Fruit fly (Drosophila melanogaster) whole organism, adult: Measurements from ENCODE around the gene CG13457.
A peak's percentile ranks its signal among the peaks of the same experiment; 100 is the strongest.

Experiments
- CG11617 ChIP-seq: fragments of 200-800 bp; sonication (Bioruptor generic); optimal IDR thresholded peaks from 2 replicates; lab custom pipeline; 2017; ENCODE audit warnings: mild to moderate bottlenecking, missing biosample characterization, missing genetic modification reagents, missing genetic modification characterization
- CG12768 ChIP-seq: fragments of 200-800 bp; sonication (Bioruptor generic); optimal IDR thresholded peaks from 2 replicates; lab custom pipeline; 2017; ENCODE audit warnings: missing biosample characterization, missing genetic modification characterization, mild to moderate bottlenecking, moderate library complexity, missing genetic modification reagents
- CG14711 ChIP-seq: fragments of 200-800 bp; sonication (Bioruptor generic); optimal IDR thresholded peaks from 2 replicates; lab custom pipeline; 2018; ENCODE audit warnings: missing biosample characterization, mild to moderate bottlenecking, missing genetic modification characterization, moderate library complexity
- CG1620 ChIP-seq: fragments of 200-800 bp; sonication (Bioruptor generic); optimal IDR thresholded peaks from 2 replicates; lab custom pipeline; 2016; ENCODE audit warnings: missing biosample characterization, missing genetic modification characterization
- CG33017 ChIP-seq: fragments of 200-800 bp; sonication (Bioruptor generic); optimal IDR thresholded peaks from 2 replicates; lab custom pipeline; 2018; ENCODE audit warnings: missing biosample characterization, mild to moderate bottlenecking, missing genetic modification characterization, moderate library complexity
- CG5204 ChIP-seq: fragments of 200-800 bp; sonication (Bioruptor generic); optimal IDR thresholded peaks from 2 replicates; lab custom pipeline; 2016; ENCODE audit warnings: missing biosample characterization, missing genetic modification characterization
- CG7045 ChIP-seq: fragments of 200-800 bp; sonication (Bioruptor generic); optimal IDR thresholded peaks from 2 replicates; lab custom pipeline; 2017; ENCODE audit warnings: missing biosample characterization, mild to moderate bottlenecking, missing genetic modification characterization
- CG7101 ChIP-seq: fragments of 200-800 bp; sonication (Bioruptor generic); optimal IDR thresholded peaks from 2 replicates; lab custom pipeline; 2018; ENCODE audit warnings: missing biosample characterization, mild to moderate bottlenecking, missing genetic modification characterization, moderate library complexity
- Clk ChIP-seq: fragments of 200-800 bp; sonication (Bioruptor generic); optimal IDR thresholded peaks from 2 replicates; lab custom pipeline; 2017; ENCODE audit warnings: missing biosample characterization, missing genetic modification characterization
- Crg-1 ChIP-seq: fragments of 200-800 bp; sonication (Bioruptor generic); optimal IDR thresholded peaks from 2 replicates; lab custom pipeline; 2016; ENCODE audit warnings: missing biosample characterization, missing genetic modification characterization
- Hr96 ChIP-seq: fragments of 200-800 bp; sonication (Bioruptor generic); optimal IDR thresholded peaks from 2 replicates; lab custom pipeline; 2016; ENCODE audit warnings: missing biosample characterization, missing genetic modification characterization
- Mnt ChIP-seq: fragments of 200-800 bp; sonication (Bioruptor generic); optimal IDR thresholded peaks from 2 replicates; lab custom pipeline; 2016; ENCODE audit warnings: missing biosample characterization, mild to moderate bottlenecking, missing genetic modification characterization
- bab1 ChIP-seq: fragments of 200-800 bp; sonication (Bioruptor generic); optimal IDR thresholded peaks from 3 replicates; lab custom pipeline; 2019; ENCODE audit warnings: missing biosample characterization, mild to moderate bottlenecking, missing genetic modification characterization, moderate library complexity
- cic ChIP-seq: fragments of 200-800 bp; sonication (Bioruptor generic); optimal IDR thresholded peaks from 2 replicates; lab custom pipeline; 2017; ENCODE audit warnings: missing biosample characterization, mild to moderate bottlenecking, missing genetic modification characterization, moderate library complexity
- cnc ChIP-seq, 2 experiments: fragments of >200 bp; optimal IDR thresholded peaks; 2 replicates each; lab custom pipeline; 2017
- kay ChIP-seq: fragments of 200-800 bp; sonication (Bioruptor generic); peaks from one replicate; lab custom pipeline; 2016; ENCODE audit warnings: missing biosample characterization, missing genetic modification characterization, borderline replicate concordance
- ovo ChIP-seq: fragments of 200-800 bp; sonication (Bioruptor generic); optimal IDR thresholded peaks from 2 replicates; lab custom pipeline; 2016; ENCODE audit warnings: missing biosample characterization, missing genetic modification characterization
- pad ChIP-seq: fragments of 200-800 bp; sonication (Bioruptor generic); optimal IDR thresholded peaks from 3 replicates; lab custom pipeline; 2017; ENCODE audit warnings: missing biosample characterization, missing genetic modification characterization, mild to moderate bottlenecking, moderate library complexity, missing genetic modification reagents
- tj ChIP-seq: fragments of 200-800 bp; sonication (Bioruptor generic); optimal IDR thresholded peaks from 3 replicates; lab custom pipeline; 2017; ENCODE audit warnings: missing biosample characterization, mild to moderate bottlenecking, missing genetic modification characterization, moderate library complexity
- toe ChIP-seq: fragments of 200-800 bp; sonication (Bioruptor generic); optimal IDR thresholded peaks from 2 replicates; lab custom pipeline; 2016; ENCODE audit warnings: missing biosample characterization, missing genetic modification characterization

The CG13457 gene

DNA sequence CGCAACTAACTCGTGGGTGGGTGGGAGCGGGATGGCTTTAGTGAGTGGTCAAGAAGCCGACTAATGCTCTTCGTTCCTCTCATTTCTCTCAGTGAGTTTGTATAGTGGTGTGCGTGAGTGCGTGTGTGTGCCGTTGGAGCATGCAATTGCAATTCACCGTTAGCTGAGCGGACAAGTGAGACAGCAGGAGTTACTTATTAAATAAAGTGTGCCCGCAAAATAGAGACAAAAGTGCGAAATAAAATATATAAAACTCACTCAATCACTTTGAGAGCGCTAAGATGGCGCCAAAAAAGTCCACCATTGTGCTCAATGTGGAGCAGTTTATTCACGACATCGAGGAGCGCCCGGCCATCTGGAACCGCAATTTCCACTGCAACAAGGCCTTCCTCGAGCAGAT, 22.7 kb downstream of the CG13457 start:
- TF ChIP-seq cic (GFP tag; lab: Kevin White, UChicago) (no peak), Hr96 (GFP tag; lab: Kevin White, UChicago) (no peak), CG12768 (GFP tag; lab: Kevin White, UChicago) (no peak), CG5204 (GFP tag; lab: Kevin White, UChicago) (no peak), tj (GFP tag; lab: Kevin White, UChicago) (no peak), pad (GFP tag; lab: Kevin White, UChicago) (peak; percentile 24), bab1 (GFP tag; lab: Kevin White, UChicago) (no peak), CG7101 (no peak), ovo (GFP tag; lab: Kevin White, UChicago) (peak; percentile 45), CG7045 (GFP tag; lab: Kevin White, UChicago) (no peak)

dm6 chr3L:15107776-15108379, 23.3 kb downstream of the CG13457 start:
- TF ChIP-seq cnc (optimal IDR thresholded peaks at IDR 0.05; lab: Kevin White, UChicago): no peak
- peak; percentile 7 for TF ChIP-seq Hr96 (GFP tag; lab: Kevin White, UChicago)
- TF ChIP-seq CG12768 (GFP tag; lab: Kevin White, UChicago): no peak
- peak; percentile 60 for TF ChIP-seq CG14711 (tag; lab: Kevin White, UChicago)
- no peak for TF ChIP-seq ovo (GFP tag; lab: Kevin White, UChicago)
- peak; percentile 24 for TF ChIP-seq CG7045 (GFP tag; lab: Kevin White, UChicago)
- no peak for TF ChIP-seq cic (GFP tag; lab: Kevin White, UChicago)
- TF ChIP-seq Mnt (GFP tag; lab: Kevin White, UChicago): no peak
- peak; percentile 52 for TF ChIP-seq bab1 (GFP tag; lab: Kevin White, UChicago)
- TF ChIP-seq pad (GFP tag; lab: Kevin White, UChicago): peak; percentile 66
- peak; percentile 31 for TF ChIP-seq kay (GFP tag; lab: Kevin White, UChicago)
- no peak for TF ChIP-seq CG1620
- TF ChIP-seq CG33017 (tag; lab: Kevin White, UChicago): peak; percentile 19
- peak; percentile 64 for TF ChIP-seq CG7101
- TF ChIP-seq CG11617 (GFP tag; lab: Kevin White, UChicago): peak; percentile 63
- TF ChIP-seq tj (GFP tag; lab: Kevin White, UChicago): peak; percentile 5
- no peak for TF ChIP-seq Crg-1 (GFP tag; lab: Kevin White, UChicago)
- TF ChIP-seq CG5204 (GFP tag; lab: Kevin White, UChicago): peak; percentile 7
- no peak for TF ChIP-seq Clk (GFP tag; lab: Kevin White, UChicago)
- TF ChIP-seq toe: peak; percentile 10

DNA sequence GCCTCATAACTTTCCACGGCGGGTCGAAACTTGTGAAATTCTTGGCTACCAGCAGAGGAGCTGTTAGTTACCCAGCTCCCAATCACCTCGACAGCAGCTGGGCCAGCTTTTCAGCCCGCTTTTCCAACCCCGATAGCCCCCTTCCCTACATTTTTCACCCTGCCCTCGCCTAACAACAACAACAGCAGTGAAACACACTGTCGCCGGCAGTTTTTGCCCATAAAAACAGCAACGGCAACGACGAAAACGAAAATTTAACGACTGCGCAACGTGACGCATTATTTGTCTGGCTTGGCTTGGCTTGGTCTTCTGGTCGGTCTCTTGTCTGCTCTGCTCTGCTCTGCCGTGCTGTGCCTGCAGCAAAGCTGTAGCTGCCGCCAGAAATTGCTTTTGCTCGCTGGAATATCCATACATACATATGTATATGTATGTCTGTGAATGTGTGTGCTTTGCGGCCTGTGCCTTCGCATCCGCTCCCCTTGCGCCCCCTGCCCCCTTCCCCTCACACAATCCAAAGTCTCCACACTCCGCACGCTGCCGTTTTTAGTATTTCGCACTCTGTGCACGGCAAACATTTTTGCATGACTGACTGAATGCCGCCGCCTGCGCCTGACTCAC, 23.9 kb downstream of the CG13457 start:
- TF ChIP-seq Hr96 (GFP tag; lab: Kevin White, UChicago): no peak
- TF ChIP-seq tj (GFP tag; lab: Kevin White, UChicago): peak; percentile 80

DNA sequence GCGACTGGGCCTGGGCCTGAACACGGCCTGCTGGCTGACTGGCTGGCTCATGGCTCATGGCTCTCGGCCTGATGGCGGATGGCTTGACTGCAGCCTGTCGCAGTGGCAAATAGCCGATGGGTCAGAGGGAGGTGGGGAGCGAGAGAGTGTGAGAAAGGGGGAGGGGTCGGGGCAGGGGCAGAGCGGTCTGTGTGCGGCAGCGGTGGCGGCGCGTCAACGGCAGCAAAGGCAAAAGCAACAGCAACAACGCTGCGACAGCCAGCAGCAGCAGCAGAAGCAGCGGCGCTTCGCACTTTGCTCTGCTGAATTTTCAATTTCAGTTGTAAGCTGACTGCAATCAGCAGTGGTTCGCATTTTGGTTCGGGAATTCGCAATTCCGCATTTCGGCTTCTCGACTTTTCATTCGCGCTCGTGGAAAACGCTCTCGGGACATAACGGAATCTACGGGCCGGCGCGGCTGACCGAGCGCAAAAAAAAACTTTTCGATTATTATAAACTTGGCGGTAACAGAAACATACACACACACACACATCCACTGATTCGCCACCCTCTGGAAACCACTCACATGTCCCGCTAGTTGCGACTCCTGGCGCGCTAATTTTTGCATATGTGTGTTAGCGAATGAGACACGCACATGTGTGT, 25.5 kb downstream of the CG13457 start, which contains the start of gene CG45071:
CG45071 (plus strand) TSS at position 317 of the 642 bp plus-strand sequence.
- TF ChIP-seq kay (GFP tag; lab: Kevin White, UChicago): no peak
- TF ChIP-seq CG7045 (GFP tag; lab: Kevin White, UChicago): no peak
- TF ChIP-seq ovo (GFP tag; lab: Kevin White, UChicago): peak; percentile 52
- peak; percentile 94 for TF ChIP-seq tj (GFP tag; lab: Kevin White, UChicago)
- TF ChIP-seq CG1620: no peak
- peak; percentile 26 for TF ChIP-seq pad (GFP tag; lab: Kevin White, UChicago)
- no peak for TF ChIP-seq cnc (optimal IDR thresholded peaks at IDR 0.05; lab: Kevin White, UChicago)
- TF ChIP-seq CG11617 (GFP tag; lab: Kevin White, UChicago): no peak
- no peak for TF ChIP-seq Mnt (GFP tag; lab: Kevin White, UChicago)

- TF ChIP-seq CG11617 (GFP tag; lab: Kevin White, UChicago): no peak
- no peak for TF ChIP-seq Clk (GFP tag; lab: Kevin White, UChicago)
- TF ChIP-seq ovo (GFP tag; lab: Kevin White, UChicago): no peak
- no peak for TF ChIP-seq CG1620
- TF ChIP-seq pad (GFP tag; lab: Kevin White, UChicago): no peak
- TF ChIP-seq kay (GFP tag; lab: Kevin White, UChicago): no peak
- peak; percentile 38 for TF ChIP-seq Hr96 (GFP tag; lab: Kevin White, UChicago)
- TF ChIP-seq CG7101: peak; percentile 23
- peak; percentile 22 for TF ChIP-seq CG12768 (GFP tag; lab: Kevin White, UChicago)
- TF ChIP-seq tj (GFP tag; lab: Kevin White, UChicago): no peak
- TF ChIP-seq CG5204 (GFP tag; lab: Kevin White, UChicago): peak; percentile 51
- TF ChIP-seq cic (GFP tag; lab: Kevin White, UChicago): no peak
- TF ChIP-seq Mnt (GFP tag; lab: Kevin White, UChicago): no peak
- no peak for TF ChIP-seq toe
- TF ChIP-seq CG33017 (tag; lab: Kevin White, UChicago): peak; percentile 39
- no peak for TF ChIP-seq CG14711 (tag; lab: Kevin White, UChicago)
- no peak for TF ChIP-seq bab1 (GFP tag; lab: Kevin White, UChicago)
- TF ChIP-seq CG7045 (GFP tag; lab: Kevin White, UChicago): no peak
- no peak for TF ChIP-seq cnc (optimal IDR thresholded peaks at IDR 0.05; lab: Kevin White, UChicago)
- no peak for TF ChIP-seq Crg-1 (GFP tag; lab: Kevin White, UChicago)
Measured at dm6 chr3L:15104849-15105555, 26.2 kb downstream of the CG13457 start.
